Worm (Caenorhabditis elegans): ENCODE measurements around the gene K01A6.8.

K01A6.8 gene

DNA sequence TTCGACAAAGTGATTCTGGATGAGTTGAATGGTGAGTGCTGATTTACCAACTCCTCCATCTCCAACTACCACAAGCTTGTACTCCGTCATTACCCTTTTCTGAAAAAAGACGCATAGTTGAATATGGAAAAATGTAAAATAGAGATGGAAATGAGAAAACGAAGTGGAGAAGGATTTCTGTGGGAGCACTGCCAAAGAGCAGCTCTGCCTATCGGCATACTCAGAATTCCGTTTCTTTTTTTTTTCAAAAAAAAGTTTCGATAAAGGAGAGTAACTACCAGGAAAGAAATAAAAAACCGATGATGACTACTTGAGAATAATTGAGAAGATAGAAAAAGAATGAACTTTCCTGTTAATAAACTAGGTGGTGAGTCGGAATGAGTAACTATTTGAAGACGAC lies 46.2 kb downstream of the K01A6.8 start, which contains the start of gene let-60:
Gene let-60, minus strand, starts transcription at position 101 of the 400 bp plus-strand sequence.
- no peak for TF ChIP-seq flt-1 (GFP tag; IDR thresholded peaks at IDR 0.05)
- TF ChIP-seq F13C5.2 (tag; optimal IDR thresholded peaks at IDR 0.05) = no peak
- TF ChIP-seq hmbx-1 (tag; optimal IDR thresholded peaks at IDR 0.05) = no peak
- no peak for TF ChIP-seq aly-1 (tag; optimal IDR thresholded peaks at IDR 0.05)
- TF ChIP-seq hnd-1 (tag; optimal IDR thresholded peaks at IDR 0.05) = no peak
- TF ChIP-seq tbx-37 (GFP tag; conservative IDR thresholded peaks at IDR 0.05) = no peak
- no peak for TF ChIP-seq pes-1 (GFP tag; IDR thresholded peaks at IDR 0.05)
- no peak for TF ChIP-seq ama-1 (optimal IDR thresholded peaks at IDR 0.05)
- TF ChIP-seq B0310.2 (tag; optimal IDR thresholded peaks at IDR 0.05) = no peak
- TF ChIP-seq ceh-36 (tag; optimal IDR thresholded peaks at IDR 0.05) = no peak
- no peak for TF ChIP-seq tra-4 (tag; optimal IDR thresholded peaks at IDR 0.05)
- no peak for TF ChIP-seq hmg-4 (GFP tag; optimal IDR thresholded peaks at IDR 0.05)

DNA sequence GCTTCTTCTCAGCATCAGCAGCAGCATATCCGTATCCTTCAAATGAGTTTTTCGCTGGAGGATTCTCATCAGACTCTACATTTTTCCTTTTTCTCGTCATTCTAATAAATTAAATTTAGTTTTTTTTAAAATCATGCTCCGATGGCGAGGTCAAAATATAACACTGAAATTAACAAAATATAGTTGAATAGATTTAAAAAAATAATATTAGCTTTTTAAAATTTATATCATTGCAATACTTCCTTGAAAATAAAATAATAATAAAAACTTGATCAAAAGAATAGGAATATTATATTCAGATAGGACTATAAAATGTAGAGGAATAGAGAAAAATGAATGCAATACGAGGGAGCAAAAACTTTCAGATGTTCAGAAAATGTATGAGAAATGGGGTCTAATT lies 49.2 kb downstream of the K01A6.8 start, which contains the start of gene ZK792.5:
Gene ZK792.5, minus strand, starts transcription at position 101 of the 400 bp plus-strand sequence.
- TF ChIP-seq scrt-1 (GFP tag; IDR thresholded peaks at IDR 0.05) (no peak), F13C5.2 (tag; optimal IDR thresholded peaks at IDR 0.05) (no peak), tbx-11 (GFP tag; IDR thresholded peaks at IDR 0.05) (no peak), tbx-37 (GFP tag; conservative IDR thresholded peaks at IDR 0.05) (no peak), hnd-1 (tag; optimal IDR thresholded peaks at IDR 0.05) (no peak), aly-1 (tag; optimal IDR thresholded peaks at IDR 0.05) (no peak), ets-7 (tag; optimal IDR thresholded peaks at IDR 0.05) (no peak)
